Fruit fly (Drosophila melanogaster) Kc167 (cell line): ENCODE results near the gene CG11085.

Experiments used
- h ChIP-seq: fragments of >200 bp; optimal IDR thresholded peaks from 3 replicates; lab custom pipeline; 2018; ENCODE audit warnings: missing external identifiers
- psq ChIP-seq: fragments of >200 bp; optimal IDR thresholded peaks from 2 replicates; lab custom pipeline; 2017; ENCODE audit warnings: missing external identifiers

DNA sequence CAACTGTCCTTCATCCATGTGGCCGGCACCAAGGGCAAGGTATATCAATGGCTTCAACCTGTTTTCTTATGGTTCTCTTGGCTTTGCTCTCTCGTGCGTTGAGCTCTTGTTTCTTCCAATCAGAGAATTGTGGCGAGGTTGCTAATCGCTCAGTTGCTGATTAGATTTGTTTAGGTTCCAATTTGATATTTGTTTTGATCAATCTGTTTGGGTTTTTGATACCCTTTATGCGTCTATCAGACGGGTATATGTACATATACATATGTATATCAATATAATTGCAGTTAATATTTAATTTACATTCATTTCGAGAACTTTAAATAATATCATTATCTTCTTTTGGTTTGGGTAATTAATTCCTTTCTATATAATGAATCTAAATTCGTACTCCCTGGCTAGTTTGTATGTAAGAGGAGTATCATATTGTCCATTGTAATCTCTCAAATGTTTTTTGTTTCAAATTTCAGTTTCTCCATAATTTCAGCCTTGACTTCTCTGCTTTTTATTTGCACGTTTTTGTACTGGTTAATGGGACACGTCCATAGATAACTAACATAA, 2.8 kb upstream of the CG11085 start:
- no peak for TF ChIP-seq h (lab: Kevin White, UChicago)
- no peak for TF ChIP-seq psq (lab: Kevin White, UChicago)
